Worm (Caenorhabditis elegans) whole organism, mixed stage, embryonic: ENCODE results near the gene C44B11.1.

ENCODE experiments used
- bed-3 ChIP-seq: fragments of 200-800 bp; sonication (Bioruptor generic); optimal IDR thresholded peaks from 3 replicates; lab custom pipeline; 2018; ENCODE audit warnings: mild to moderate bottlenecking, missing genetic modification characterization, moderate library complexity, missing compliant biosample characterization
- ceh-39 ChIP-seq: fragments of 150-350 bp; optimal IDR thresholded peaks from 2 replicates; lab custom pipeline; 2014; ENCODE audit warnings: missing biosample characterization, missing genetic modification characterization
- ceh-43 ChIP-seq: fragments of 200-800 bp; sonication (Bioruptor generic); optimal IDR thresholded peaks from 2 replicates; lab custom pipeline; 2018; ENCODE audit warnings: mild to moderate bottlenecking, missing genetic modification characterization, moderate library complexity, missing compliant biosample characterization
- ceh-83 ChIP-seq: fragments of 200-800 bp; sonication (Bioruptor generic); optimal IDR thresholded peaks from 2 replicates; lab custom pipeline; 2018; ENCODE audit warnings: mild to moderate bottlenecking, missing genetic modification characterization, missing compliant biosample characterization
- ces-1 ChIP-seq: fragments of 150-350 bp; optimal IDR thresholded peaks from 2 replicates; lab custom pipeline; 2014; ENCODE audit warnings: missing biosample characterization, missing genetic modification reagents, missing genetic modification characterization
- cnd-1 ChIP-seq: fragments of 200-800 bp; sonication (Bioruptor generic); optimal IDR thresholded peaks from 2 replicates; lab custom pipeline; 2018; ENCODE audit warnings: mild to moderate bottlenecking, missing genetic modification characterization, missing compliant biosample characterization
- drap-1 ChIP-seq: fragments of 200-800 bp; sonication (Bioruptor generic); optimal IDR thresholded peaks from 3 replicates; lab custom pipeline; 2018; ENCODE audit warnings: mild to moderate bottlenecking, missing genetic modification characterization, missing compliant biosample characterization
- elt-1 ChIP-seq: sonication (generic microtip); optimal IDR thresholded peaks from 2 replicates; lab custom pipeline; 2017; ENCODE audit warnings: missing genetic modification characterization, mild to moderate bottlenecking, missing compliant biosample characterization, antibody characterized with exemption, moderate library complexity, borderline replicate concordance; ENCODE audit not compliant: insufficient read depth
- elt-3 ChIP-seq: fragments of 150-350 bp; optimal IDR thresholded peaks from 2 replicates; lab custom pipeline; 2014; ENCODE audit warnings: missing biosample characterization, missing genetic modification characterization
- flh-1 ChIP-seq: fragments of 200-800 bp; sonication (Bioruptor generic); optimal IDR thresholded peaks from 2 replicates; lab custom pipeline; 2018; ENCODE audit warnings: mild to moderate bottlenecking, missing genetic modification characterization, moderate library complexity, missing compliant biosample characterization
- ham-2 ChIP-seq: fragments of 200-800 bp; sonication (Bioruptor generic); optimal IDR thresholded peaks from 2 replicates; lab custom pipeline; 2018; ENCODE audit warnings: mild to moderate bottlenecking, missing genetic modification characterization, missing compliant biosample characterization
- hlh-1 ChIP-seq: fragments of 150-350 bp; optimal IDR thresholded peaks from 2 replicates; lab custom pipeline; 2014; ENCODE audit warnings: missing biosample characterization, missing genetic modification reagents, missing genetic modification characterization
- lin-13 ChIP-seq: fragments of 150-350 bp; optimal IDR thresholded peaks from 2 replicates; lab custom pipeline; 2014; ENCODE audit warnings: missing biosample characterization, missing genetic modification characterization
- lin-32 ChIP-seq: fragments of 200-800 bp; sonication (Bioruptor generic); optimal IDR thresholded peaks from 2 replicates; lab custom pipeline; 2018; ENCODE audit warnings: mild to moderate bottlenecking, missing genetic modification characterization, missing compliant biosample characterization
- lsy-2 ChIP-seq: fragments of 150-350 bp; optimal IDR thresholded peaks from 2 replicates; lab custom pipeline; 2014; ENCODE audit warnings: missing biosample characterization, missing genetic modification characterization
- mab-5 ChIP-seq: fragments of 150-350 bp; optimal IDR thresholded peaks from 2 replicates; lab custom pipeline; 2014; ENCODE audit warnings: missing biosample characterization, missing genetic modification characterization
- mep-1 ChIP-seq: fragments of 150-350 bp; optimal IDR thresholded peaks from 2 replicates; lab custom pipeline; 2017; ENCODE audit warnings: missing biosample characterization, missing genetic modification reagents, missing genetic modification characterization, inconsistent platforms
- mls-2 ChIP-seq: sonication (generic microtip); optimal IDR thresholded peaks from 2 replicates; lab custom pipeline; 2016; ENCODE audit warnings: mild to moderate bottlenecking, missing genetic modification characterization, moderate library complexity, missing compliant biosample characterization
- nhr-12 ChIP-seq: fragments of 150-350 bp; optimal IDR thresholded peaks from 2 replicates; lab custom pipeline; 2014; ENCODE audit warnings: missing biosample characterization, missing genetic modification characterization
- nhr-2 ChIP-seq: fragments of 150-350 bp; optimal IDR thresholded peaks from 2 replicates; lab custom pipeline; 2014; ENCODE audit warnings: missing biosample characterization, missing genetic modification characterization
- nhr-237 ChIP-seq: fragments of 150-350 bp; optimal IDR thresholded peaks from 2 replicates; lab custom pipeline; 2014; ENCODE audit warnings: missing biosample characterization, missing genetic modification characterization
- nhr-28 ChIP-seq: fragments of 150-350 bp; optimal IDR thresholded peaks from 2 replicates; lab custom pipeline; 2014; ENCODE audit warnings: missing biosample characterization, missing genetic modification characterization
- nhr-76 ChIP-seq: sonication (generic microtip); optimal IDR thresholded peaks from 2 replicates; lab custom pipeline; 2017; ENCODE audit warnings: missing biosample characterization, missing genetic modification characterization
- pha-4 ChIP-seq: fragments of 150-350 bp; optimal IDR thresholded peaks from 2 replicates; lab custom pipeline; 2018; ENCODE audit warnings: missing biosample characterization, missing genetic modification reagents, missing genetic modification characterization
- sem-2 ChIP-seq: fragments of 200-800 bp; sonication (Bioruptor generic); optimal IDR thresholded peaks from 2 replicates; lab custom pipeline; 2018; ENCODE audit warnings: mild to moderate bottlenecking, missing genetic modification characterization, missing compliant biosample characterization
- snpc-4 ChIP-seq: fragments of 150-350 bp; optimal IDR thresholded peaks from 2 replicates; lab custom pipeline; 2014; ENCODE audit warnings: missing biosample characterization, missing genetic modification characterization
- sptf-1 ChIP-seq: sonication (generic microtip); optimal IDR thresholded peaks from 2 replicates; lab custom pipeline; 2017; ENCODE audit warnings: mild to moderate bottlenecking, missing genetic modification characterization, moderate library complexity, missing compliant biosample characterization
- tbx-8 ChIP-seq: fragments of 200-800 bp; sonication (Bioruptor generic); optimal IDR thresholded peaks from 2 replicates; lab custom pipeline; 2018; ENCODE audit warnings: mild to moderate bottlenecking, missing genetic modification characterization, moderate library complexity, missing compliant biosample characterization
- unc-120 ChIP-seq: sonication (generic microtip); optimal IDR thresholded peaks from 2 replicates; lab custom pipeline; 2017; ENCODE audit warnings: missing genetic modification characterization, missing compliant biosample characterization; ENCODE audit not compliant: poor library complexity, severe bottlenecking
- unc-39 ChIP-seq: fragments of 150-350 bp; optimal IDR thresholded peaks from 2 replicates; lab custom pipeline; 2014; ENCODE audit warnings: missing biosample characterization, missing genetic modification characterization
- unc-62 ChIP-seq: fragments of 150-350 bp; optimal IDR thresholded peaks from 2 replicates; lab custom pipeline; 2014; ENCODE audit warnings: missing biosample characterization, missing genetic modification reagents, missing genetic modification characterization
- zip-8 ChIP-seq: fragments of 150-350 bp; optimal IDR thresholded peaks from 2 replicates; lab custom pipeline; 2014; ENCODE audit warnings: missing biosample characterization, missing genetic modification characterization
- ztf-11 ChIP-seq: fragments of 150-350 bp; optimal IDR thresholded peaks from 2 replicates; lab custom pipeline; 2014; ENCODE audit warnings: missing biosample characterization, missing genetic modification characterization

Gene C44B11.1

DNA sequence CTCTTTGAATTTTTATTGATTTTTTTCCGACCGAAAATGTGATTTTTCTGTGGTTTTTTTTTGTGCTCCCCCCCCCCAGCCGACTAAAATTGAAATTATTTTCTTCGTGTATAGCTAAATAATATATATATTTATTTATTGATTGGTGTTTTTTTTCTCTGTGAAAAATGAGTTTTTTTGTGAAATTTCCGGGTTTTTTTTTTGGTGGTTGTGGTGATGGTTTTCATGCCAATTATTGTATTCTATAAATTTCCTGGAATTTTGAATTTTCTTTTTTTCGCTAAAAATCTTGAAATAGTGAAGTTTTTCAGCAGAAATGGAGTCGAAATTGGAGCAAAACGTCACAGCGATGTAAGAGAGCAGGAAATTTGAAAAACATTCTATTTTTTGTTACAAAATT lies 28.3 kb downstream of the C44B11.1 start, which contains the start of gene lmtr-5:
lmtr-5 (plus strand) TSS at position 301 of the 400 bp plus-strand sequence.
- no peak for TF ChIP-seq elt-1 (tag; lab: Kevin White, UChicago)
- TF ChIP-seq unc-39 (tag; lab: Kevin White, UChicago), result no peak

- TF ChIP-seq pha-4 (tag; lab: Kevin White, UChicago), result no peak
- no peak for TF ChIP-seq unc-39 (tag; lab: Kevin White, UChicago)
- no peak for TF ChIP-seq lin-32 (GFP tag; lab: Kevin White, UChicago)
- TF ChIP-seq drap-1, result no peak
- no peak for TF ChIP-seq hlh-1
- no peak for TF ChIP-seq ceh-43
- no peak for TF ChIP-seq elt-1 (tag; lab: Kevin White, UChicago)
- no peak for TF ChIP-seq lsy-2
- TF ChIP-seq ham-2 (GFP tag; lab: Kevin White, UChicago), result no peak
- no peak for TF ChIP-seq nhr-12 (tag; lab: Kevin White, UChicago)
- no peak for TF ChIP-seq ceh-83 (GFP tag; lab: Kevin White, UChicago)
- TF ChIP-seq ceh-39 (tag; lab: Kevin White, UChicago), result no peak
- TF ChIP-seq cnd-1, result no peak
- no peak for TF ChIP-seq flh-1 (GFP tag; lab: Kevin White, UChicago)
- TF ChIP-seq zip-8 (tag; lab: Kevin White, UChicago), result no peak
- no peak for TF ChIP-seq nhr-76 (tag; lab: Kevin White, UChicago)
- no peak for TF ChIP-seq sptf-1 (tag; lab: Kevin White, UChicago)
- TF ChIP-seq ztf-11 (tag; lab: Kevin White, UChicago), result no peak
Measured at ce11 chrIII:3185232-3185631, 30.2 kb downstream of the C44B11.1 start.

- no peak for TF ChIP-seq ceh-43
- no peak for TF ChIP-seq zip-8 (tag; lab: Kevin White, UChicago)
- no peak for TF ChIP-seq nhr-28 (tag; lab: Kevin White, UChicago)
- TF ChIP-seq bed-3 (GFP tag; lab: Kevin White, UChicago), result no peak
- no peak for TF ChIP-seq ces-1 (GFP tag; lab: Kevin White, UChicago)
- no peak for TF ChIP-seq snpc-4 (tag; lab: Kevin White, UChicago)
- TF ChIP-seq drap-1, result no peak
- TF ChIP-seq nhr-12 (tag; lab: Kevin White, UChicago), result no peak
- TF ChIP-seq nhr-2 (tag; lab: Kevin White, UChicago), result no peak
- TF ChIP-seq ham-2 (GFP tag; lab: Kevin White, UChicago), result no peak
Measured at ce11 chrIII:3185980-3186379, 30.9 kb downstream of the C44B11.1 start, which contains the start of gene mks-1. mks-1 (plus strand) TSS chrIII:3186280.

ce11 chrIII:3188564-3188963 lies 33.5 kb downstream of the C44B11.1 start:
- TF ChIP-seq mep-1 (tag; lab: Kevin White, UChicago) (no peak), lin-32 (GFP tag; lab: Kevin White, UChicago) (no peak), nhr-12 (tag; lab: Kevin White, UChicago) (no peak), unc-120 (no peak), flh-1 (GFP tag; lab: Kevin White, UChicago) (no peak), elt-3 (tag; lab: Kevin White, UChicago) (no peak), pha-4 (tag; lab: Kevin White, UChicago) (no peak), cnd-1 (no peak), nhr-237 (tag; lab: Kevin White, UChicago) (no peak), mls-2 (tag; lab: Kevin White, UChicago) (no peak), hlh-1 (no peak), lin-13 (tag; lab: Kevin White, UChicago) (no peak), sptf-1 (tag; lab: Kevin White, UChicago) (no peak), ztf-11 (tag; lab: Kevin White, UChicago) (no peak), sem-2 (no peak), elt-1 (tag; lab: Kevin White, UChicago) (no peak), mab-5 (tag; lab: Kevin White, UChicago) (no peak), tbx-8 (GFP tag; lab: Kevin White, UChicago) (no peak), unc-62 (GFP tag; lab: Kevin White, UChicago) (no peak), zip-8 (tag; lab: Kevin White, UChicago) (no peak)
- TF ChIP-seq, all 35 proteins: peak for 0
